Worm (Caenorhabditis elegans) whole organism, L3 larva: Measurements from ENCODE around the gene srx-108.

Experiments used
- ceh-16 ChIP-seq: sonication (generic microtip); optimal IDR thresholded peaks from 2 replicates; lab custom pipeline; 2017; ENCODE audit warnings: missing biosample characterization, missing genetic modification characterization
- elt-1 ChIP-seq: fragments of 150-350 bp; optimal IDR thresholded peaks from 2 replicates; lab custom pipeline; 2014; ENCODE audit warnings: missing biosample characterization, missing genetic modification characterization
- elt-3 ChIP-seq, 3 experiments: fragments of 150-350 bp in 1 of 3; sonication (generic microtip) in 2 of 3; optimal IDR thresholded peaks; 2 replicates in 2 of 3; 4 replicates in 1 of 3; lab custom pipeline; 2014 to 2017; ENCODE audit warnings: missing biosample characterization in 3 of 3, missing genetic modification characterization in 3 of 3
- fos-1 ChIP-seq: fragments of 150-350 bp; optimal IDR thresholded peaks from 2 replicates; lab custom pipeline; 2014; ENCODE audit warnings: missing biosample characterization, missing genetic modification characterization
- nhr-11 ChIP-seq: fragments of 150-350 bp; optimal IDR thresholded peaks from 2 replicates; lab custom pipeline; 2014; ENCODE audit warnings: missing biosample characterization, missing genetic modification characterization
- unc-62 ChIP-seq: fragments of 150-350 bp; sonication (generic microtip); optimal IDR thresholded peaks from 4 replicates; lab custom pipeline; 2014; ENCODE audit warnings: missing biosample characterization, missing genetic modification reagents, missing genetic modification characterization

ce11 chrII:3721016-3721415 lies 15.6 kb downstream of the srx-108 start, which contains the start of gene C46E10.3:
- TF ChIP-seq unc-62 (no peak), nhr-11 (tag; lab: Kevin White, UChicago) (no peak), fos-1 (tag; lab: Kevin White, UChicago) (no peak), ceh-16 (tag; lab: Kevin White, UChicago) (no peak), elt-3 (tag; optimal IDR thresholded peaks at IDR 0.05; lab: Kevin White, UChicago) (no peak), elt-1 (tag; lab: Kevin White, UChicago) (no peak)
